Fruit fly (Drosophila melanogaster) whole organism, embryonic: ENCODE data around the gene CG3368.

Experiments used
- Aef1 ChIP-seq: fragments of 200-800 bp; sonication (Bioruptor generic); IDR thresholded peaks from 3 replicates; pipeline ENCODE4 v1.3.6; 2022; ENCODE audit warnings: missing biosample characterization, missing genetic modification characterization
- B-H1 ChIP-seq: fragments of 200-800 bp; sonication (Bioruptor generic); IDR thresholded peaks from 3 replicates; pipeline ENCODE4 v1.3.6; 2022; ENCODE audit warnings: missing biosample characterization, missing genetic modification characterization
- CG1024 ChIP-seq: fragments of 200-800 bp; sonication (Bioruptor generic); IDR thresholded peaks from 2 replicates; pipeline ENCODE4 v1.3.6; 2022; ENCODE audit warnings: missing biosample characterization, missing genetic modification characterization
- CG10543 ChIP-seq: fragments of 200-800 bp; sonication (Bioruptor generic); optimal IDR thresholded peaks from 3 replicates; lab custom pipeline; 2017; ENCODE audit warnings: missing biosample characterization, mild to moderate bottlenecking, missing genetic modification characterization, moderate library complexity
- CG11723 ChIP-seq: fragments of 200-800 bp; sonication (Bioruptor generic); optimal IDR thresholded peaks from 2 replicates; lab custom pipeline; 2017; ENCODE audit warnings: missing biosample characterization, mild to moderate bottlenecking, missing genetic modification characterization
- CG12155 ChIP-seq: fragments of 200-800 bp; sonication (Bioruptor generic); optimal IDR thresholded peaks from 3 replicates; lab custom pipeline; 2016; ENCODE audit warnings: missing biosample characterization, missing genetic modification characterization
- CG13287 ChIP-seq: fragments of 200-800 bp; sonication (Bioruptor generic); IDR thresholded peaks from 2 replicates; pipeline ENCODE4 v1.3.6; 2022; ENCODE audit warnings: missing biosample characterization, missing genetic modification characterization; ENCODE audit not compliant: partially characterized antibody
- CG14014 ChIP-seq: fragments of 200-800 bp; sonication (Bioruptor generic); IDR thresholded peaks from 2 replicates; pipeline ENCODE4 v1.3.6; 2022; ENCODE audit warnings: missing biosample characterization, missing genetic modification characterization
- CG14441 ChIP-seq: fragments of 200-800 bp; sonication (Bioruptor generic); IDR thresholded peaks from 2 replicates; pipeline ENCODE4 v1.3.6; 2022; ENCODE audit warnings: missing biosample characterization, missing genetic modification characterization
- CG1602 ChIP-seq: fragments of 200-800 bp; sonication (Bioruptor generic); optimal IDR thresholded peaks from 3 replicates; lab custom pipeline; 2016; ENCODE audit warnings: missing biosample characterization, missing genetic modification characterization
- CG16815 ChIP-seq: fragments of 200-800 bp; sonication (Bioruptor generic); optimal IDR thresholded peaks from 3 replicates; lab custom pipeline; 2017; ENCODE audit warnings: missing biosample characterization, mild to moderate bottlenecking, missing genetic modification characterization
- CG18599 ChIP-seq: fragments of 200-800 bp; sonication (Bioruptor generic); optimal IDR thresholded peaks from 3 replicates; lab custom pipeline; 2017; ENCODE audit warnings: missing biosample characterization, missing genetic modification characterization, mild to moderate bottlenecking, moderate library complexity, missing genetic modification reagents
- CG2875 ChIP-seq: fragments of 200-800 bp; sonication (Bioruptor generic); optimal IDR thresholded peaks from 2 replicates; lab custom pipeline; 2017; ENCODE audit warnings: missing biosample characterization, mild to moderate bottlenecking, missing genetic modification characterization, missing genetic modification reagents
- CG2889 ChIP-seq: fragments of 200-800 bp; sonication (Bioruptor generic); IDR thresholded peaks from 3 replicates; pipeline ENCODE4 v1.3.6; 2022; ENCODE audit warnings: missing biosample characterization, missing genetic modification characterization
- CG32767 ChIP-seq: fragments of 200-800 bp; sonication (Bioruptor generic); IDR thresholded peaks from 2 replicates; pipeline ENCODE4 v1.3.6; 2022; ENCODE audit warnings: missing biosample characterization, missing genetic modification characterization
- CG3847 ChIP-seq: fragments of 200-800 bp; sonication (Bioruptor generic); IDR thresholded peaks from 2 replicates; pipeline ENCODE4 v1.3.6; 2022; ENCODE audit warnings: missing biosample characterization, missing genetic modification characterization
- CG3995 ChIP-seq: fragments of 200-800 bp; sonication (Bioruptor generic); optimal IDR thresholded peaks from 3 replicates; lab custom pipeline; 2016; ENCODE audit warnings: missing biosample characterization, missing genetic modification characterization
- CG42726 ChIP-seq: fragments of 200-800 bp; sonication (Bioruptor generic); IDR thresholded peaks from 2 replicates; pipeline ENCODE4 v1.3.6; 2022; ENCODE audit warnings: missing biosample characterization, missing genetic modification characterization; ENCODE audit not compliant: partially characterized antibody
- CG4404 ChIP-seq: fragments of 200-800 bp; sonication (Bioruptor generic); IDR thresholded peaks from 2 replicates; pipeline ENCODE4 v1.3.6; 2022; ENCODE audit warnings: missing biosample characterization, missing genetic modification characterization
- CG4854 ChIP-seq: fragments of 200-800 bp; sonication (Bioruptor generic); optimal IDR thresholded peaks from 2 replicates; lab custom pipeline; 2016; ENCODE audit warnings: missing biosample characterization, missing genetic modification characterization, inconsistent platforms
- CG6683 ChIP-seq: fragments of 200-800 bp; sonication (Bioruptor generic); optimal IDR thresholded peaks from 2 replicates; lab custom pipeline; 2017; ENCODE audit warnings: missing biosample characterization, mild to moderate bottlenecking, missing genetic modification characterization, missing genetic modification reagents
- CG8089 ChIP-seq: fragments of 200-800 bp; sonication (Bioruptor generic); optimal IDR thresholded peaks from 3 replicates; lab custom pipeline; 2016; ENCODE audit warnings: missing biosample characterization, missing genetic modification characterization
- CG8290 ChIP-seq, 3 experiments: fragments of 200-800 bp; sonication (Bioruptor generic); optimal IDR thresholded peaks; 2 replicates each; lab custom pipeline; 2016 to 2019; ENCODE audit warnings: missing biosample characterization in 3 of 3, missing genetic modification characterization in 3 of 3, mild to moderate bottlenecking in 2 of 3, moderate library complexity in 1 of 3
- CG8765 ChIP-seq: fragments of 200-800 bp; sonication (Bioruptor generic); IDR thresholded peaks from 2 replicates; pipeline ENCODE4 v1.3.6; 2022; ENCODE audit warnings: missing biosample characterization, missing genetic modification characterization
- CG8924 ChIP-seq: fragments of 200-800 bp; optimal IDR thresholded peaks from 3 replicates; lab custom pipeline; 2019; ENCODE audit warnings: missing biosample characterization, mild to moderate bottlenecking, missing genetic modification characterization, moderate library complexity
- CG8944 ChIP-seq: fragments of 200-800 bp; sonication (Bioruptor generic); optimal IDR thresholded peaks from 3 replicates; lab custom pipeline; 2016; ENCODE audit warnings: missing biosample characterization, missing genetic modification characterization
- Fer2 ChIP-seq: fragments of 200-800 bp; sonication (Bioruptor generic); optimal IDR thresholded peaks from 2 replicates; lab custom pipeline; 2018; ENCODE audit warnings: missing biosample characterization, mild to moderate bottlenecking, missing genetic modification characterization, moderate library complexity
- Gsc ChIP-seq: fragments of 200-800 bp; sonication (Bioruptor generic); IDR thresholded peaks from 2 replicates; pipeline ENCODE4 v1.3.6; 2022; ENCODE audit warnings: missing biosample characterization, missing genetic modification characterization
- HmgD ChIP-seq: fragments of 200-800 bp; sonication (Bioruptor generic); optimal IDR thresholded peaks from 3 replicates; lab custom pipeline; 2016; ENCODE audit warnings: missing biosample characterization, missing genetic modification characterization
- HmgZ ChIP-seq: fragments of 200-800 bp; sonication (Bioruptor generic); optimal IDR thresholded peaks from 2 replicates; lab custom pipeline; 2018; ENCODE audit warnings: missing biosample characterization, mild to moderate bottlenecking, missing genetic modification characterization
- Hr39 ChIP-seq: fragments of >200 bp; optimal IDR thresholded peaks from 2 replicates; lab custom pipeline; 2017
- NC2β ChIP-seq: fragments of 200-800 bp; sonication (Bioruptor generic); optimal IDR thresholded peaks from 2 replicates; lab custom pipeline; 2016; ENCODE audit warnings: missing biosample characterization, missing genetic modification characterization
- Rfx ChIP-seq: fragments of 200-800 bp; sonication (Bioruptor generic); IDR thresholded peaks from 2 replicates; pipeline ENCODE4 v1.3.6; 2022; ENCODE audit warnings: missing biosample characterization, missing genetic modification characterization
- ase ChIP-seq: fragments of 200-800 bp; sonication (Bioruptor generic); IDR thresholded peaks from 3 replicates; pipeline ENCODE4 v1.3.6; 2022; ENCODE audit warnings: missing biosample characterization, missing genetic modification characterization
- caup ChIP-seq: fragments of 200-800 bp; sonication (Bioruptor generic); optimal IDR thresholded peaks from 3 replicates; lab custom pipeline; 2017; ENCODE audit warnings: missing biosample characterization, mild to moderate bottlenecking, missing genetic modification characterization, moderate library complexity; ENCODE audit not compliant: severe bottlenecking
- cg ChIP-seq: fragments of 200-800 bp; sonication (Bioruptor generic); optimal IDR thresholded peaks from 3 replicates; lab custom pipeline; 2019; ENCODE audit warnings: missing biosample characterization, mild to moderate bottlenecking, missing genetic modification characterization, moderate library complexity
- cwo ChIP-seq: fragments of 200-800 bp; sonication (Bioruptor generic); optimal IDR thresholded peaks from 3 replicates; lab custom pipeline; 2017; ENCODE audit warnings: missing biosample characterization, missing genetic modification characterization, mild to moderate bottlenecking, moderate library complexity, missing genetic modification reagents
- emc ChIP-seq: fragments of 200-800 bp; sonication (Bioruptor generic); optimal IDR thresholded peaks from 2 replicates; lab custom pipeline; 2016; ENCODE audit warnings: missing biosample characterization, missing genetic modification characterization
- ewg ChIP-seq: fragments of 200-800 bp; sonication (Bioruptor generic); optimal IDR thresholded peaks from 3 replicates; lab custom pipeline; 2017; ENCODE audit warnings: mild to moderate bottlenecking, missing biosample characterization, missing genetic modification reagents, missing genetic modification characterization
- gt ChIP-seq: fragments of 200-800 bp; sonication (Bioruptor generic); IDR thresholded peaks from 2 replicates; pipeline ENCODE4 v1.3.6; 2022; ENCODE audit warnings: missing biosample characterization, missing genetic modification characterization
- lab ChIP-seq: fragments of 200-800 bp; sonication (Bioruptor generic); optimal IDR thresholded peaks from 3 replicates; lab custom pipeline; 2017; ENCODE audit warnings: missing biosample characterization, missing genetic modification characterization, mild to moderate bottlenecking, moderate library complexity, missing genetic modification reagents
- nom ChIP-seq: fragments of 200-800 bp; sonication (Bioruptor generic); optimal IDR thresholded peaks from 2 replicates; lab custom pipeline; 2017; ENCODE audit warnings: missing biosample characterization, missing genetic modification characterization, mild to moderate bottlenecking, moderate library complexity, missing genetic modification reagents
- p53 ChIP-seq: fragments of 200-800 bp; sonication (Bioruptor generic); optimal IDR thresholded peaks from 2 replicates; lab custom pipeline; 2016; ENCODE audit warnings: missing biosample characterization, missing genetic modification characterization
- ro ChIP-seq: fragments of 200-800 bp; sonication (Bioruptor generic); IDR thresholded peaks from 2 replicates; pipeline ENCODE4 v1.3.6; 2022; ENCODE audit warnings: missing biosample characterization, missing genetic modification characterization
- sens-2 ChIP-seq: fragments of 200-800 bp; sonication (Bioruptor generic); IDR thresholded peaks from 2 replicates; pipeline ENCODE4 v1.3.6; 2022; ENCODE audit warnings: missing biosample characterization, missing genetic modification characterization
- sisA ChIP-seq: fragments of 200-800 bp; sonication (Bioruptor generic); IDR thresholded peaks from 2 replicates; pipeline ENCODE4 v1.3.6; 2022; ENCODE audit warnings: missing biosample characterization, missing genetic modification characterization
- slou ChIP-seq: fragments of 200-800 bp; sonication (Bioruptor generic); optimal IDR thresholded peaks from 3 replicates; lab custom pipeline; 2016; ENCODE audit warnings: missing biosample characterization, missing genetic modification characterization
- trem ChIP-seq: fragments of 200-800 bp; optimal IDR thresholded peaks from 3 replicates; lab custom pipeline; 2019; ENCODE audit warnings: missing biosample characterization, mild to moderate bottlenecking, missing genetic modification characterization, moderate library complexity
- zfh2 ChIP-seq: fragments of 200-800 bp; sonication (Bioruptor generic); optimal IDR thresholded peaks from 2 replicates; lab custom pipeline; 2016; ENCODE audit warnings: missing biosample characterization, missing genetic modification characterization

The CG3368 gene

DNA sequence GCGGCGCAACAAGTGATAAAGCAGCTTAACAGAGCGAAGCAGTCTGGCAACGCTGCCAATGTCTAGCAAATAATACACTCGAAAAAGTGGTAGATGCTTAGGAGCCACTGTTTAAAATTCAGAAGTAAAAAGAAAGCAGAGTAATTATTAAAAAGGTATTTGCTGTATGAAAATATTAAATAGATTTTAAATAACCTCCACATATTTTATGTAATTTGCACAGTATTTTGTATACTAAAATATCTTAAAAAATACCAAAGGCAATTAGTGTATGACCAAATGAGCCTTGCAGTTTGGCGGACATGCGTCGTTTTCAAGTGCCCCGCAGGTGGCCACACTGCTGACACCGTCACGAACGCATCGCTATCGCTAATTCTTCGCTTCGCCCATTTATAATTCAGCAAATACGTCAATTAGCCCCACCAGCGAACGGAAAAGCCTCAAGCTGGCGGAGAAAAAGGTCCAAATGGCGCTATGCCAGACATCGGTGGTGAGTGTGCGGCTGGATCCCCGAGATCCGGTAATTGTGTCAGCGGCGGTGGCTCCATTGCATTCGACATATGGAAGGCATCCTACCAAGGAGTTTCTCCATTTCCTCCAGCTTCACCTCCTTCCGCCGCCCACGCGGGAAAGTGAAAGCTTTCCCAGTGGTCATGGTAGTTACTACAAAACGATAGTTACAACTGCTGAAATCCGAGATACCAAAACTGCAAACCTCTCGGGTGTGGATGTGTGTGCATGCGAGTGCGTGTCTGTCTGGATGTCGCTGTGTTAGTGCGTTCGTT, 30.3 kb upstream of the CG3368 start, which contains the start of gene pll (continued):
- peak; percentile 38 for TF ChIP-seq slou (GFP tag; lab: Kevin White, UChicago)
- TF ChIP-seq CG6683 (GFP tag; lab: Kevin White, UChicago) = peak; percentile 30
- peak; percentile 66 for TF ChIP-seq Fer2 (tag; lab: Kevin White, UChicago)
- no peak for TF ChIP-seq CG2875 (GFP tag; lab: Kevin White, UChicago)
- TF ChIP-seq CG16815 (GFP tag; lab: Kevin White, UChicago) = peak; percentile 64
- TF ChIP-seq ro (GFP tag; lab: Robert Waterston, UW) = peak; percentile 59; the same call in 1 of the 2 replicates
- peak; percentile 65 for TF ChIP-seq cwo (GFP tag; lab: Kevin White, UChicago)
- TF ChIP-seq CG42726 = peak; percentile 35; the same call in 1 of the 2 replicates
- peak; percentile 55 for TF ChIP-seq emc (GFP tag; lab: Kevin White, UChicago)
- peak; percentile 86 for TF ChIP-seq lab (GFP tag; lab: Kevin White, UChicago)
- TF ChIP-seq sisA (GFP tag; lab: Robert Waterston, UW) = peak; percentile 86
- no peak for TF ChIP-seq CG11723
- peak; percentile 75 for TF ChIP-seq cg (GFP tag; lab: Kevin White, UChicago)
- TF ChIP-seq CG13287 = peak; percentile 69
- no peak for TF ChIP-seq Hr39
- TF ChIP-seq caup (GFP tag; lab: Kevin White, UChicago) = peak; percentile 58
- no peak for TF ChIP-seq nom (GFP tag; lab: Kevin White, UChicago)
- peak; percentile 55; the same call in 1 of the 2 replicates for TF ChIP-seq sens-2 (GFP tag; lab: Robert Waterston, UW)
- TF ChIP-seq CG3847 (GFP tag; lab: Robert Waterston, UW) = peak; percentile 89
- TF ChIP-seq Rfx (GFP tag; lab: Robert Waterston, UW) = peak; percentile 93
- TF ChIP-seq CG8089 (GFP tag; lab: Kevin White, UChicago) = peak; percentile 38
- TF ChIP-seq NC2β = peak; percentile 53
- TF ChIP-seq ase (GFP tag; lab: Robert Waterston, UW) = peak; percentile 95
- TF ChIP-seq CG1024 (GFP tag; lab: Robert Waterston, UW) = peak; percentile 84
- TF ChIP-seq ewg (GFP tag; lab: Kevin White, UChicago) = peak; percentile 81
- peak; percentile 85 for TF ChIP-seq HmgZ (tag; lab: Kevin White, UChicago)
- TF ChIP-seq CG8290 (GFP tag; optimal IDR thresholded peaks at IDR 0.05; lab: Kevin White, UChicago) = no peak
- TF ChIP-seq CG8290 (tag; optimal IDR thresholded peaks at IDR 0.05; lab: Kevin White, UChicago) = no peak
- peak; percentile 85 for TF ChIP-seq CG14014
- peak; percentile 93 for TF ChIP-seq CG14441 (GFP tag; lab: Robert Waterston, UW)
- peak; percentile 41 for TF ChIP-seq CG10543 (GFP tag; lab: Kevin White, UChicago)
- peak; percentile 63 for TF ChIP-seq HmgD (GFP tag; lab: Kevin White, UChicago)
- TF ChIP-seq gt = no peak
- TF ChIP-seq CG8924 (tag; lab: Kevin White, UChicago) = peak; percentile 77
- TF ChIP-seq CG18599 (GFP tag; lab: Kevin White, UChicago) = peak; percentile 88
- TF ChIP-seq CG4854 (GFP tag; lab: Kevin White, UChicago) = peak; percentile 53
- peak; percentile 43 for TF ChIP-seq CG3995 (GFP tag; lab: Kevin White, UChicago)
- TF ChIP-seq CG2889 = peak; percentile 84
- TF ChIP-seq CG4404 (GFP tag; lab: Robert Waterston, UW) = peak; percentile 81
- peak; percentile 61; the same call in 1 of the 2 replicates for TF ChIP-seq CG8765 (GFP tag; lab: Robert Waterston, UW)
- TF ChIP-seq CG32767 (GFP tag; lab: Robert Waterston, UW) = peak; percentile 77
- TF ChIP-seq CG12155 = peak; percentile 83
- TF ChIP-seq CG8944 = peak; percentile 64
- peak; percentile 81 for TF ChIP-seq CG1602 (GFP tag; lab: Kevin White, UChicago)
- TF ChIP-seq zfh2 (GFP tag; lab: Kevin White, UChicago) = peak; percentile 66
- 0 out of 2 replicates have a peak, but pooled peaks have one; percentile 32 for TF ChIP-seq Gsc (GFP tag; lab: Robert Waterston, UW)
- TF ChIP-seq B-H1 (GFP tag; lab: Robert Waterston, UW) = peak; percentile 90
- TF ChIP-seq p53 (GFP tag; lab: Kevin White, UChicago) = peak; percentile 78
- TF ChIP-seq trem (tag; lab: Kevin White, UChicago) = peak; percentile 93
- TF ChIP-seq Aef1 (GFP tag; lab: Robert Waterston, UW) = peak; percentile 89
